Worm (Caenorhabditis elegans): ENCODE data around the gene srv-6.

ce11 chrX:4238971-4239370 is 17.9 kb upstream of the srv-6 start:
- TF ChIP-seq sem-4 (tag; optimal IDR thresholded peaks at IDR 0.05) = no peak
- TF ChIP-seq ceh-16 (tag; optimal IDR thresholded peaks at IDR 0.05) = no peak
